Worm (Caenorhabditis elegans) whole organism, late embryonic: ENCODE measurements around the gene cnx-1.

Experiments used
- C08G9.2 ChIP-seq: sonication (generic microtip); optimal IDR thresholded peaks from 2 replicates; lab custom pipeline; 2016; ENCODE audit warnings: mild to moderate bottlenecking, missing genetic modification characterization, moderate library complexity, missing compliant biosample characterization
- C38D4.7 ChIP-seq: fragments of 200-800 bp; sonication (Bioruptor generic); optimal IDR thresholded peaks from 2 replicates; lab custom pipeline; 2018; ENCODE audit warnings: mild to moderate bottlenecking, missing genetic modification characterization, moderate library complexity, missing compliant biosample characterization
- K09A11.1 ChIP-seq: sonication (generic microtip); optimal IDR thresholded peaks from 2 replicates; lab custom pipeline; 2017; ENCODE audit warnings: antibody characterized with exemption, mild to moderate bottlenecking, missing genetic modification characterization, missing compliant biosample characterization; ENCODE audit not compliant: insufficient read depth
- Y22D7AL.16 ChIP-seq: sonication (generic microtip); optimal IDR thresholded peaks from 2 replicates; lab custom pipeline; 2016; ENCODE audit warnings: missing genetic modification characterization, missing compliant biosample characterization
- ceh-14 ChIP-seq: sonication (generic microtip); optimal IDR thresholded peaks from 2 replicates; lab custom pipeline; 2016; ENCODE audit warnings: missing genotype, missing genetic modification characterization, missing compliant biosample characterization
- ceh-18 ChIP-seq: sonication (generic microtip); optimal IDR thresholded peaks from 2 replicates; lab custom pipeline; 2016; ENCODE audit warnings: missing genetic modification characterization, missing compliant biosample characterization
- ceh-2 ChIP-seq: sonication (generic microtip); optimal IDR thresholded peaks from 2 replicates; lab custom pipeline; 2016; ENCODE audit warnings: missing genotype, missing genetic modification characterization, missing compliant biosample characterization
- ceh-22 ChIP-seq: sonication (generic microtip); optimal IDR thresholded peaks from 2 replicates; lab custom pipeline; 2017; ENCODE audit warnings: missing biosample characterization, missing genetic modification characterization
- ceh-31 ChIP-seq: sonication (generic microtip); optimal IDR thresholded peaks from 2 replicates; lab custom pipeline; 2016; ENCODE audit warnings: missing genetic modification characterization, missing compliant biosample characterization
- ceh-48 ChIP-seq: sonication (generic microtip); optimal IDR thresholded peaks from 2 replicates; lab custom pipeline; 2016; ENCODE audit warnings: missing genetic modification characterization, inconsistent platforms, missing compliant biosample characterization
- ceh-9 ChIP-seq: sonication (generic microtip); optimal IDR thresholded peaks from 2 replicates; lab custom pipeline; 2016; ENCODE audit warnings: mild to moderate bottlenecking, missing genetic modification characterization, inconsistent platforms, missing compliant biosample characterization
- che-1 ChIP-seq: sonication (generic microtip); optimal IDR thresholded peaks from 2 replicates; lab custom pipeline; 2016; ENCODE audit warnings: mild to moderate bottlenecking, missing genetic modification characterization, missing compliant biosample characterization
- dmd-4 ChIP-seq: sonication (generic microtip); optimal IDR thresholded peaks from 2 replicates; lab custom pipeline; 2016; ENCODE audit warnings: borderline replicate concordance, missing genetic modification characterization, missing compliant biosample characterization
- dve-1 ChIP-seq: sonication (generic microtip); optimal IDR thresholded peaks from 2 replicates; lab custom pipeline; 2017; ENCODE audit warnings: antibody characterized with exemption, mild to moderate bottlenecking, missing genetic modification characterization, missing compliant biosample characterization
- ets-4 ChIP-seq: sonication (generic microtip); optimal IDR thresholded peaks from 2 replicates; lab custom pipeline; 2016; ENCODE audit warnings: missing genetic modification characterization, missing compliant biosample characterization
- eyg-1 ChIP-seq: sonication (generic microtip); optimal IDR thresholded peaks from 2 replicates; lab custom pipeline; 2016; ENCODE audit warnings: missing genotype, missing genetic modification characterization, missing compliant biosample characterization
- fkh-6 ChIP-seq: sonication (generic microtip); optimal IDR thresholded peaks from 2 replicates; lab custom pipeline; 2016; ENCODE audit warnings: missing genetic modification characterization, missing compliant biosample characterization
- hlh-13 ChIP-seq: fragments of 200-800 bp; sonication (Bioruptor generic); optimal IDR thresholded peaks from 2 replicates; lab custom pipeline; 2018; ENCODE audit warnings: mild to moderate bottlenecking, missing genetic modification characterization, missing compliant biosample characterization
- hlh-30 ChIP-seq: sonication (generic microtip); optimal IDR thresholded peaks from 2 replicates; lab custom pipeline; 2017; ENCODE audit warnings: antibody characterized with exemption, missing genetic modification characterization, missing compliant biosample characterization; ENCODE audit not compliant: insufficient read depth
- hlh-6 ChIP-seq: sonication (generic microtip); optimal IDR thresholded peaks from 2 replicates; lab custom pipeline; 2016; ENCODE audit warnings: missing genotype, missing genetic modification characterization, missing compliant biosample characterization
- lin-11 ChIP-seq: fragments of 200-800 bp; sonication (Bioruptor generic); optimal IDR thresholded peaks from 2 replicates; lab custom pipeline; 2018; ENCODE audit warnings: mild to moderate bottlenecking, missing genetic modification characterization, missing compliant biosample characterization
- madf-2 ChIP-seq: sonication (generic microtip); optimal IDR thresholded peaks from 2 replicates; lab custom pipeline; 2017; ENCODE audit warnings: missing genetic modification characterization, missing compliant biosample characterization
- nhr-11 ChIP-seq: fragments of 150-350 bp; optimal IDR thresholded peaks from 2 replicates; lab custom pipeline; 2014; ENCODE audit warnings: missing biosample characterization, missing genetic modification characterization
- nhr-232 ChIP-seq: sonication (generic microtip); optimal IDR thresholded peaks from 2 replicates; lab custom pipeline; 2016; ENCODE audit warnings: missing genetic modification characterization, missing compliant biosample characterization
- odd-2 ChIP-seq: sonication (generic microtip); optimal IDR thresholded peaks from 2 replicates; lab custom pipeline; 2017; ENCODE audit warnings: antibody characterized with exemption, mild to moderate bottlenecking, missing genetic modification characterization, missing compliant biosample characterization
- pat-9 ChIP-seq: fragments of 200-800 bp; sonication (Bioruptor generic); optimal IDR thresholded peaks from 2 replicates; lab custom pipeline; 2018; ENCODE audit warnings: mild to moderate bottlenecking, missing genetic modification characterization, moderate library complexity, missing compliant biosample characterization
- pax-1 ChIP-seq: fragments of 150-350 bp; optimal IDR thresholded peaks from 2 replicates; lab custom pipeline; 2014; ENCODE audit warnings: missing biosample characterization, missing genetic modification characterization
- pha-4 ChIP-seq: fragments of 150-350 bp; optimal IDR thresholded peaks from 2 replicates; lab custom pipeline; 2018; ENCODE audit warnings: missing biosample characterization, missing genetic modification reagents, missing genetic modification characterization
- sdc-2 ChIP-seq: sonication (generic microtip); optimal IDR thresholded peaks from 2 replicates; lab custom pipeline; 2016; ENCODE audit warnings: missing genotype, missing genetic modification characterization, missing compliant biosample characterization
- sox-2 ChIP-seq: fragments of 200-800 bp; sonication (Bioruptor generic); IDR thresholded peaks from 2 replicates; pipeline ENCODE4 v1.3.6; 2022; ENCODE audit warnings: missing genetic modification reagents, missing genetic modification characterization, missing compliant biosample characterization
- syd-9 ChIP-seq: sonication (generic microtip); optimal IDR thresholded peaks from 2 replicates; lab custom pipeline; 2016; ENCODE audit warnings: mild to moderate bottlenecking, missing genetic modification characterization, moderate library complexity, missing compliant biosample characterization
- tbx-2 ChIP-seq: sonication (generic microtip); optimal IDR thresholded peaks from 2 replicates; lab custom pipeline; 2016; ENCODE audit warnings: missing genetic modification characterization, missing compliant biosample characterization
- tbx-7 ChIP-seq: sonication (generic microtip); optimal IDR thresholded peaks from 2 replicates; lab custom pipeline; 2016; ENCODE audit warnings: missing genotype, missing genetic modification characterization, missing compliant biosample characterization
- unc-42 ChIP-seq: sonication (generic microtip); optimal IDR thresholded peaks from 2 replicates; lab custom pipeline; 2016; ENCODE audit warnings: missing genotype, missing genetic modification characterization, missing compliant biosample characterization
- unc-86 ChIP-seq: sonication (generic microtip); optimal IDR thresholded peaks from 2 replicates; lab custom pipeline; 2016; ENCODE audit warnings: missing genetic modification characterization, missing compliant biosample characterization
- ztf-16 ChIP-seq: sonication (generic microtip); optimal IDR thresholded peaks from 2 replicates; lab custom pipeline; 2017; ENCODE audit warnings: missing genetic modification characterization, missing compliant biosample characterization

cnx-1 gene

ce11 chrIII:9808179-9808578, 8.8 kb downstream of the cnx-1 start, which contains the start of gene gtap-2 (continued):
- peak; percentile 16 for TF ChIP-seq unc-86 (tag; lab: Kevin White, UChicago)
- no peak for TF ChIP-seq ceh-22 (tag; lab: Kevin White, UChicago)
- TF ChIP-seq ztf-16 (tag; lab: Kevin White, UChicago), result no peak
- TF ChIP-seq ets-4, result peak; percentile 54
- TF ChIP-seq ceh-48 (tag; lab: Kevin White, UChicago), result no peak
- peak; percentile 50 for TF ChIP-seq tbx-7
- TF ChIP-seq odd-2 (tag; lab: Kevin White, UChicago), result no peak
- peak; percentile 68 for TF ChIP-seq ceh-31 (tag; lab: Kevin White, UChicago)
- TF ChIP-seq ceh-2, result peak; percentile 65

DNA sequence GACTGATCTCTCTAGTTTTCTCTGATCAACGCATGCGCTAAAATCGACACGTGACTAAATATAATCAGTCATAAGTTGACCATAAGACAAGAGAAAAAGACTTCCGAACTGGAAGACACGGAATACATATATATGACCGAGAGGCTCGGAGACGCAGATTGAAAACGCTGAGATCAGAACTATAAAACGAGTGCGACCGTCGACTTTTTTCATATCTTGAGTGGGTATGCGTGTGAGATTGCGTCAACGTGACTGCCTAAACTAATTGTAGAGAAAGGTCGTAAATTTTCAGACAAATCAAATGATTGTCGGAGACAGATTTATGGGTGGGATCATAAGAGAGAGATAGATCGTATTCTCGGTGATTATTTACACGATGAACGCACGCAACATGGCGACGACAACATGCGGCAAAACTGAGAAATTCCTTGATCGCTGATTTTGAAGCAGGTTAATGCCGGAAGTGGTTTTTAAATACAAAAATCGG, 9.3 kb downstream of the cnx-1 start:
- TF ChIP-seq hlh-30 (tag; lab: Kevin White, UChicago), result peak; percentile 17
- no peak for TF ChIP-seq dmd-4 (tag; lab: Kevin White, UChicago)

DNA sequence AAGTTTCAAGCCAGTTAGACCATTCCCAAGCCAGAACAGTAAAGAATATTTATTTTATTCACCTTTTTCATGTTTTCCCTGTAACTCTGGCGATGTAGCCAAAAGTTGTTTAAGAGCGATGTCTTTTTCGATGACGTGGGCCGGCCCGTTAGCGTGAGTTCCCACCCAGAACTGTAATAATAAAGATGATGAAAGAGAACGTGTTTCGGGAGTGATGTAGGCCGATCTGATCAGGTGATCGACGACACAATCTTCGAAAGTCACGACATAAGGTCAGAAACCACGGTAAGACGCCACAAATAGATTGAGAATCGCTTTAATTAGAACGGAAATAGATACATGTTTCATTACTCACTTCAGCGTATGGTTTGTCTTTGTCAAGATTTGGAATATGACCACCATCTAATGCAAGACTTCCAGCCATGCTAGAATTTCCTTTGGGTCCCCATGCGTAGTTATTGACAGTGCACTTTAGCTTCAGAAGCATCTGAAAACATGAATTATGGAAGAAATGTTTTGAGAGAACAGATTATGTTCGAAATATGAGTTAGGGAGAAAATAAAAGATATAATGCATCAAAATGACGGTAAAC, 9.9 kb downstream of the cnx-1 start, which contains the start of gene ZK632.4:
ZK632.4 (minus strand) TSS at position 487 of the 592 bp plus-strand sequence.
- TF ChIP-seq ceh-9 (no peak), pax-1 (tag; lab: Kevin White, UChicago) (no peak), C08G9.2 (tag; lab: Kevin White, UChicago) (no peak), C38D4.7 (GFP tag; lab: Kevin White, UChicago) (no peak), syd-9 (tag; lab: Kevin White, UChicago) (no peak)

DNA sequence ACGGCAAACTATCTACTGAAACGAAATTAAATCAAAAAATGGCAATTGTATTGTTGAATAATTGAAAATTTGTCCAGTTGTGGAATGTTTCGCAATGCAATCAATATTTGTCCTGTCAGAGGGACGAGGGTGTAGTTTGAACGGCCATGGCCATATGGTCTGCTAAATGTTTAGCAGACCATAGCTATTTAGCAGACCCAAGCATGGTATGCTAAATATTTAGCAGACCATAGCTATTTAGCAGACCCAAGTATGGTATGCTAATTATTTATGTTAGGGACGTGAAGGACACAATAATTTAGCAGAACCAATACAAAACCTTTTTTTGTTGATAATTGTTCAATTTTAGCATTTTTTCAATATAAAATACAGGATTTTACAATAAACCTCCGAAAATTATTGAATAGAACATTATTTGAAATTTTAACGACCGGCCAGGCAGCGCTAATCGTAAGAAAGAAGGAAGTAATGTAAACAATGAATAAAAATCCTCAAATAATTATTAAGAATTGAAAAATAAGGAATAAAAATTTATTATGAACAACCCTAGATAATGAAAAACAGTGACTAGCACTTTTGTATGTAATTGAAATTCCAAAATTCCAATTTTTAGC, 11.8 kb downstream of the cnx-1 start, which contains the start of gene riok-3:
riok-3 (minus strand) TSS at position 15 of the 614 bp plus-strand sequence.
- peak; percentile 13 for TF ChIP-seq ceh-48 (tag; lab: Kevin White, UChicago)
- no peak for TF ChIP-seq fkh-6 (tag; lab: Kevin White, UChicago)

DNA sequence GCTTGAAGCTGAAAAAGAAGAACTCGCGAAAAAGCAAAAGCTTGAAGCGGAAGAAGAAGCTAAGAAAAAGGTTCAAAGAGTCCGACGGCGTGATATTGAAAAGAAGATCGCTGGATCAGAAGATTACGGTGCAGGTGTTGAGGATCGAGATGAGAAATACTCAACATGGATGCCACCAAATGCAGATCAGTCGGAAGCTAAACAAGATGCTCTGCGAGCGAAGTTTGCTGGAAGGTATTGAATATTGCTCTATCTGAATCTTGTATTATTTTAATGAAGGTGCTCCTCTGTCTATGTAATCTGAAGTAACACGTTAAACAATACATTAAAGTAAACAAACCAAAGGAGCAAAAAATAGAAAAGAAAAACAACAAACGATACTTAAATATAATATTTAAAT, 14.9 kb downstream of the cnx-1 start:
- TF ChIP-seq dve-1 (tag; lab: Kevin White, UChicago) (no peak), che-1 (tag; lab: Kevin White, UChicago) (no peak), nhr-11 (tag; lab: Kevin White, UChicago) (no peak), lin-11 (tag; lab: Kevin White, UChicago) (no peak)

- TF ChIP-seq madf-2 (no peak), unc-42 (tag; lab: Kevin White, UChicago) (no peak), tbx-7 (no peak), Y22D7AL.16 (tag; lab: Kevin White, UChicago) (no peak), K09A11.1 (tag; lab: Kevin White, UChicago) (no peak), ets-4 (no peak), sdc-2 (tag; lab: Kevin White, UChicago) (no peak), pha-4 (tag; lab: Kevin White, UChicago) (no peak), ceh-18 (tag; lab: Kevin White, UChicago) (no peak), tbx-2 (no peak), dve-1 (tag; lab: Kevin White, UChicago) (no peak), pat-9 (tag; lab: Kevin White, UChicago) (no peak), unc-86 (tag; lab: Kevin White, UChicago) (no peak), hlh-13 (GFP tag; lab: Kevin White, UChicago) (no peak), eyg-1 (tag; lab: Kevin White, UChicago) (no peak), sox-2 (GFP tag; lab: Robert Waterston, UW) (no peak), nhr-232 (tag; lab: Kevin White, UChicago) (no peak), ceh-14 (tag; lab: Kevin White, UChicago) (no peak), hlh-6 (tag; lab: Kevin White, UChicago) (no peak)
These were observed 18.3 kb downstream of the cnx-1 start, which contains the start of gene ZK632.2 for ce11 chrIII:9798478-9799157. ZK632.2 (plus strand) TSS chrIII:9799107.
